Worm (Caenorhabditis elegans) whole organism, young adult: ENCODE data around the gene Y11D7A.8.

Experiments used
- B0261.1 ChIP-seq: sonication (generic microtip); optimal IDR thresholded peaks from 2 replicates; lab custom pipeline; 2016; ENCODE audit warnings: mild to moderate bottlenecking, missing genetic modification characterization, moderate library complexity, missing compliant biosample characterization
- F10E7.11 ChIP-seq: sonication (generic microtip); optimal IDR thresholded peaks from 2 replicates; lab custom pipeline; 2017; ENCODE audit warnings: mild to moderate bottlenecking, missing genetic modification characterization, moderate library complexity, missing compliant biosample characterization
- F37B4.10 ChIP-seq: fragments of 200-800 bp; sonication (Bioruptor generic); IDR thresholded peaks from 2 replicates; pipeline ENCODE4 v1.3.6; 2022; ENCODE audit warnings: missing genetic modification characterization, missing compliant biosample characterization
- F39B2.1 ChIP-seq: fragments of 200-800 bp; sonication (Bioruptor generic); IDR thresholded peaks from 2 replicates; pipeline ENCODE4 v1.3.6; 2022; ENCODE audit warnings: missing genetic modification reagents, missing genetic modification characterization, missing compliant biosample characterization
- F55B11.4 ChIP-seq: sonication (generic microtip); optimal IDR thresholded peaks from 2 replicates; lab custom pipeline; 2016; ENCODE audit warnings: missing compliant biosample characterization, missing genetic modification characterization, borderline replicate concordance; ENCODE audit not compliant: insufficient read depth
- F57C9.4 ChIP-seq: sonication (generic microtip); optimal IDR thresholded peaks from 2 replicates; lab custom pipeline; 2017; ENCODE audit warnings: mild to moderate bottlenecking, missing genetic modification characterization, missing compliant biosample characterization
- K11D2.4 ChIP-seq: fragments of 200-800 bp; sonication (Bioruptor generic); IDR thresholded peaks from 2 replicates; pipeline ENCODE4 v1.3.6; 2022; ENCODE audit warnings: missing genetic modification reagents, missing genetic modification characterization, missing compliant biosample characterization
- Y53G8AR.9 ChIP-seq: fragments of 200-800 bp; sonication (Bioruptor generic); conservative IDR thresholded peaks from 2 replicates; pipeline ENCODE4 v1.3.6; 2022; ENCODE audit warnings: missing genetic modification reagents, missing genetic modification characterization, missing compliant biosample characterization
- ccch-3 ChIP-seq: fragments of 200-800 bp; sonication (Bioruptor generic); optimal IDR thresholded peaks from 2 replicates; lab custom pipeline; 2018; ENCODE audit warnings: mild to moderate bottlenecking, missing genetic modification characterization, missing compliant biosample characterization
- cebp-1 ChIP-seq, 2 experiments: fragments of 200-800 bp in 1 of 2; sonication (Bioruptor generic) in 1 of 2; sonication (generic microtip) in 1 of 2; IDR thresholded peaks in 1 of 2; optimal IDR thresholded peaks in 1 of 2; 2 replicates each; pipeline versions ENCODE4 v1.3.6 to Lab custom; 2017 to 2022; ENCODE audit warnings: missing compliant biosample characterization in 2 of 2, missing genetic modification characterization in 2 of 2, mild to moderate bottlenecking in 1 of 2, missing genetic modification reagents in 1 of 2, moderate library complexity in 1 of 2
- ceh-27 ChIP-seq: fragments of 200-800 bp; sonication (Bioruptor generic); optimal IDR thresholded peaks from 2 replicates; lab custom pipeline; 2018; ENCODE audit warnings: mild to moderate bottlenecking, missing genetic modification characterization, moderate library complexity, missing compliant biosample characterization
- ceh-40 ChIP-seq: fragments of 200-800 bp; sonication (Bioruptor generic); IDR thresholded peaks from 2 replicates; pipeline ENCODE4 v1.3.6; 2022; ENCODE audit warnings: missing genetic modification characterization, missing compliant biosample characterization
- ceh-58 ChIP-seq: fragments of 200-800 bp; sonication (Bioruptor generic); IDR thresholded peaks from 2 replicates; pipeline ENCODE4 v1.3.6; 2022; ENCODE audit warnings: missing genetic modification characterization, missing compliant biosample characterization
- ceh-79 ChIP-seq: sonication (generic microtip); optimal IDR thresholded peaks from 2 replicates; lab custom pipeline; 2017; ENCODE audit warnings: mild to moderate bottlenecking, missing genetic modification characterization, missing compliant biosample characterization
- ceh-91 ChIP-seq: fragments of 200-800 bp; sonication (Bioruptor generic); IDR thresholded peaks from 2 replicates; pipeline ENCODE4 v1.3.6; 2022; ENCODE audit warnings: missing genetic modification reagents, missing genetic modification characterization, missing compliant biosample characterization
- die-1 ChIP-seq: sonication (generic microtip); optimal IDR thresholded peaks from 2 replicates; lab custom pipeline; 2016; ENCODE audit warnings: missing genotype, mild to moderate bottlenecking, missing genetic modification characterization, missing compliant biosample characterization
- efl-1 ChIP-seq: fragments of 150-350 bp; optimal IDR thresholded peaks from 2 replicates; lab custom pipeline; 2014; ENCODE audit warnings: missing biosample characterization, missing genetic modification reagents, missing genetic modification characterization
- egl-44 ChIP-seq: fragments of 200-800 bp; sonication (Bioruptor generic); IDR thresholded peaks from 2 replicates; pipeline ENCODE4 v1.3.6; 2022; ENCODE audit warnings: missing genetic modification reagents, missing genetic modification characterization, missing compliant biosample characterization
- him-1 ChIP-seq: sonication (generic microtip); optimal IDR thresholded peaks from 2 replicates; lab custom pipeline; 2016; ENCODE audit warnings: missing genotype, missing genetic modification reagents, missing genetic modification characterization, missing compliant biosample characterization
- hmg-20 ChIP-seq: fragments of 200-800 bp; sonication (Bioruptor generic); IDR thresholded peaks from 2 replicates; pipeline ENCODE4 v1.3.6; 2022; ENCODE audit warnings: missing genetic modification reagents, missing genetic modification characterization, missing compliant biosample characterization
- hrde-1 ChIP-seq: sonication (generic microtip); optimal IDR thresholded peaks from 2 replicates; lab custom pipeline; 2016; ENCODE audit warnings: missing genetic modification characterization, mild to moderate bottlenecking, missing compliant biosample characterization, moderate library complexity, missing genotype, missing genetic modification reagents, borderline replicate concordance
- let-526 ChIP-seq: fragments of 200-800 bp; sonication (Bioruptor generic); IDR thresholded peaks from 2 replicates; pipeline ENCODE4 v1.3.6; 2022; ENCODE audit warnings: missing genetic modification reagents, missing genetic modification characterization, missing compliant biosample characterization
- lin-54 ChIP-seq: fragments of 200-800 bp; sonication (Bioruptor generic); optimal IDR thresholded peaks from 2 replicates; lab custom pipeline; 2018; ENCODE audit warnings: mild to moderate bottlenecking, missing genetic modification characterization, missing compliant biosample characterization
- lir-1 ChIP-seq: fragments of 200-800 bp; sonication (Bioruptor generic); conservative IDR thresholded peaks from 2 replicates; pipeline ENCODE4 v1.3.6; 2022; ENCODE audit warnings: missing genetic modification reagents, missing genetic modification characterization, missing compliant biosample characterization
- mes-4 ChIP-seq: sonication (generic microtip); optimal IDR thresholded peaks from 2 replicates; lab custom pipeline; 2016; ENCODE audit warnings: missing genotype, missing genetic modification characterization, missing compliant biosample characterization
- nfya-2 ChIP-seq: fragments of 200-800 bp; sonication (Bioruptor generic); IDR thresholded peaks from 2 replicates; pipeline ENCODE4 v1.3.6; 2022; ENCODE audit warnings: missing genetic modification reagents, missing genetic modification characterization, missing compliant biosample characterization
- nhr-179 ChIP-seq: sonication (generic microtip); optimal IDR thresholded peaks from 2 replicates; lab custom pipeline; 2016; ENCODE audit warnings: mild to moderate bottlenecking, missing genetic modification characterization, missing compliant biosample characterization
- pbrm-1 ChIP-seq: fragments of 200-800 bp; sonication (Bioruptor generic); IDR thresholded peaks from 2 replicates; pipeline ENCODE4 v1.3.6; 2022; ENCODE audit warnings: missing genetic modification reagents, missing genetic modification characterization, missing compliant biosample characterization
- sea-2 ChIP-seq: fragments of 200-800 bp; sonication (Bioruptor generic); IDR thresholded peaks from 2 replicates; pipeline ENCODE4 v1.3.6; 2022; ENCODE audit warnings: missing genetic modification characterization, missing compliant biosample characterization
- snpc-4 ChIP-seq, 5 experiments: fragments of 150-350 bp in 1 of 5; sonication (generic microtip) in 4 of 5; optimal IDR thresholded peaks; 2 replicates each; lab custom pipeline; 2014 to 2018; ENCODE audit warnings: missing genetic modification characterization in 5 of 5, missing biosample characterization in 3 of 5, antibody characterized with exemption in 2 of 5, mild to moderate bottlenecking in 2 of 5, missing compliant biosample characterization in 2 of 5, missing genotype in 2 of 5, moderate library complexity in 2 of 5, missing genetic modification reagents in 1 of 5
- unc-130 ChIP-seq: sonication (generic microtip); optimal IDR thresholded peaks from 2 replicates; lab custom pipeline; 2016; ENCODE audit warnings: missing genetic modification reagents, missing genetic modification characterization, missing compliant biosample characterization
- ztf-18 ChIP-seq: sonication (generic microtip); optimal IDR thresholded peaks from 2 replicates; lab custom pipeline; 2016; ENCODE audit warnings: missing genotype, mild to moderate bottlenecking, missing genetic modification characterization, missing compliant biosample characterization
- ztf-22 ChIP-seq: fragments of 200-800 bp; sonication (Bioruptor generic); optimal IDR thresholded peaks from 2 replicates; lab custom pipeline; 2018; ENCODE audit warnings: mild to moderate bottlenecking, missing genetic modification characterization, moderate library complexity, missing compliant biosample characterization
- ztf-26 ChIP-seq: sonication (generic microtip); optimal IDR thresholded peaks from 2 replicates; lab custom pipeline; 2017; ENCODE audit warnings: missing genetic modification characterization, missing compliant biosample characterization

Gene Y11D7A.8

ce11 chrIV:9232421-9233141 is 18.6 kb upstream of the Y11D7A.8 start, which contains the start of gene Y11D7A.3:
Y11D7A.3 (plus strand) TSS chrIV:9233091.
- no peak for TF ChIP-seq let-526 (GFP tag; lab: Robert Waterston, UW)
- TF ChIP-seq ztf-22 (GFP tag; lab: Kevin White, UChicago), result no peak
- no peak for TF ChIP-seq nhr-179 (tag; lab: Kevin White, UChicago)
- no peak for TF ChIP-seq die-1 (tag; lab: Kevin White, UChicago)
- TF ChIP-seq hrde-1 (tag; lab: Kevin White, UChicago), result no peak
- no peak for TF ChIP-seq F39B2.1 (GFP tag; lab: Robert Waterston, UW)
- TF ChIP-seq egl-44 (GFP tag; lab: Robert Waterston, UW), result no peak
- no peak for TF ChIP-seq Y53G8AR.9 (GFP tag; lab: Robert Waterston, UW)
- no peak for TF ChIP-seq K11D2.4 (GFP tag; lab: Robert Waterston, UW)

ce11 chrIV:9239151-9239550 is 12.0 kb upstream of the Y11D7A.8 start:
- TF ChIP-seq ceh-91 (GFP tag; lab: Robert Waterston, UW), result no peak
- TF ChIP-seq ceh-79 (tag; lab: Kevin White, UChicago), result no peak
- TF ChIP-seq mes-4 (tag; lab: Kevin White, UChicago), result no peak
- no peak for TF ChIP-seq efl-1
- TF ChIP-seq hmg-20 (GFP tag; lab: Robert Waterston, UW), result no peak
- TF ChIP-seq ztf-26 (tag; lab: Kevin White, UChicago), result no peak
- TF ChIP-seq pbrm-1 (GFP tag; lab: Robert Waterston, UW), result no peak
- no peak for TF ChIP-seq F57C9.4 (tag; lab: Kevin White, UChicago)
- no peak for TF ChIP-seq lin-54
- no peak for TF ChIP-seq F39B2.1 (GFP tag; lab: Robert Waterston, UW)

ce11 chrIV:9243670-9244069 is 7.5 kb upstream of the Y11D7A.8 start, which contains the start of gene rab-28:
rab-28 (minus strand) TSS chrIV:9244012.
- TF ChIP-seq him-1 (tag; lab: Kevin White, UChicago), result no peak

- TF ChIP-seq lir-1 (GFP tag; lab: Robert Waterston, UW) (no peak), cebp-1 (GFP tag; IDR thresholded peaks at IDR 0.05; lab: Robert Waterston, UW) (no peak), cebp-1 (tag; optimal IDR thresholded peaks at IDR 0.05; lab: Kevin White, UChicago) (no peak), ccch-3 (GFP tag; lab: Kevin White, UChicago) (no peak), unc-130 (GFP tag; lab: Kevin White, UChicago) (no peak), pbrm-1 (GFP tag; lab: Robert Waterston, UW) (no peak), snpc-4 (GFP tag; optimal IDR thresholded peaks at IDR 0.05; lab: Kevin White, UChicago) (no peak), snpc-4 (tag; optimal IDR thresholded peaks at IDR 0.05; lab: Kevin White, UChicago) (no peak), sea-2 (GFP tag; lab: Robert Waterston, UW) (no peak), B0261.1 (no peak), ztf-18 (tag; lab: Kevin White, UChicago) (no peak), ceh-58 (GFP tag; lab: Robert Waterston, UW) (no peak), ceh-79 (tag; lab: Kevin White, UChicago) (no peak), F37B4.10 (GFP tag; lab: Robert Waterston, UW) (no peak), hrde-1 (tag; lab: Kevin White, UChicago) (no peak), ceh-40 (GFP tag; lab: Robert Waterston, UW) (no peak), efl-1 (no peak), F10E7.11 (tag; lab: Kevin White, UChicago) (no peak), nfya-2 (GFP tag; lab: Robert Waterston, UW) (no peak), ceh-27 (GFP tag; lab: Kevin White, UChicago) (no peak), F55B11.4 (no peak)
- TF ChIP-seq, all 124 proteins: peak for 0
Measured at ce11 chrIV:9245423-9245822, 5.8 kb upstream of the Y11D7A.8 start, which contains the start of gene Y11D7A.5. Y11D7A.5 (minus strand) TSS chrIV:9245523.
